Fruit fly (Drosophila melanogaster): ENCODE results near the gene CG12012.

The CG12012 gene

dm6 chr3L:3348956-3349824, 27.4 kb upstream of the CG12012 start:
- no peak for TF ChIP-seq CG17801 (GFP tag; optimal IDR thresholded peaks at IDR 0.05; ENCODE audit: partially characterized antibody)

dm6 chr3L:3349825-3350123, 26.8 kb upstream of the CG12012 start:
- TF ChIP-seq CG17801 (GFP tag; optimal IDR thresholded peaks at IDR 0.05; ENCODE audit: partially characterized antibody) = no peak

dm6 chr3L:3350572-3351343, 25.8 kb upstream of the CG12012 start:
- no peak for TF ChIP-seq CG17801 (GFP tag; optimal IDR thresholded peaks at IDR 0.05; ENCODE audit: partially characterized antibody)

dm6 chr3L:3351814-3352359, 24.7 kb upstream of the CG12012 start:
- no peak for TF ChIP-seq CG17801 (GFP tag; optimal IDR thresholded peaks at IDR 0.05; ENCODE audit: partially characterized antibody)

- TF ChIP-seq CG17801 (GFP tag; optimal IDR thresholded peaks at IDR 0.05; ENCODE audit: partially characterized antibody) = no peak
Measured at dm6 chr3L:3352516-3352915, 24.0 kb upstream of the CG12012 start.

dm6 chr3L:3353297-3353696, 23.3 kb upstream of the CG12012 start:
- TF ChIP-seq CG17801 (GFP tag; optimal IDR thresholded peaks at IDR 0.05; ENCODE audit: partially characterized antibody) = no peak

- TF ChIP-seq CG17801 (GFP tag; optimal IDR thresholded peaks at IDR 0.05; ENCODE audit: partially characterized antibody) = no peak
Measured at dm6 chr3L:3369256-3369655, 7.3 kb upstream of the CG12012 start, which contains the start of gene Drs. Gene Drs, plus strand, starts transcription at chr3L:3369556.

dm6 chr3L:3373994-3374623, 2.4 kb upstream of the CG12012 start, which contains the start of the genes Ythdc1 and CG12010:
Gene Ythdc1, minus strand, starts transcription at chr3L:3374170.
Gene CG12010, plus strand, starts transcription at chr3L:3374282.
- peak; percentile 48 for TF ChIP-seq CG17801 (GFP tag; optimal IDR thresholded peaks at IDR 0.05; ENCODE audit: partially characterized antibody)

dm6 chr3L:3377247-3377964, 849 bp downstream of the CG12012 start:
- no peak for TF ChIP-seq CG17801 (GFP tag; optimal IDR thresholded peaks at IDR 0.05; ENCODE audit: partially characterized antibody)

- TF ChIP-seq CG17801 (GFP tag; optimal IDR thresholded peaks at IDR 0.05; ENCODE audit: partially characterized antibody) = peak; percentile 59
Measured at dm6 chr3L:3377965-3378292, 1.4 kb downstream of the CG12012 start, which contains the start of gene Ids. Gene Ids, plus strand, starts transcription at chr3L:3378268.

dm6 chr3L:3380225-3381043, 3.9 kb downstream of the CG12012 start:
- TF ChIP-seq CG17801 (GFP tag; optimal IDR thresholded peaks at IDR 0.05; ENCODE audit: partially characterized antibody) = no peak

- no peak for TF ChIP-seq CG17801 (GFP tag; optimal IDR thresholded peaks at IDR 0.05; ENCODE audit: partially characterized antibody)
Measured at dm6 chr3L:3381869-3382488, 5.4 kb downstream of the CG12012 start.

- TF ChIP-seq CG17801 (GFP tag; optimal IDR thresholded peaks at IDR 0.05; ENCODE audit: partially characterized antibody) = no peak
Measured at dm6 chr3L:3382489-3382879, 5.9 kb downstream of the CG12012 start.
